Fruit fly (Drosophila melanogaster) whole organism: ENCODE data around the gene RabX6.

Experiments used
- CG8478 ChIP-seq: fragments of >200 bp; optimal IDR thresholded peaks from 2 replicates; lab custom pipeline; 2018; ENCODE audit warnings: inconsistent platforms
- Dll ChIP-seq: fragments of >200 bp; optimal IDR thresholded peaks from 2 replicates; lab custom pipeline; 2017
- EcR ChIP-seq, 2 experiments: fragments of >200 bp; optimal IDR thresholded peaks; 2 replicates each; lab custom pipeline; 2017; ENCODE audit warnings: missing biosample characterization in 2 of 2, missing genetic modification characterization in 2 of 2, missing genetic modification reagents in 2 of 2
- pan ChIP-seq: fragments of >200 bp; optimal IDR thresholded peaks from 2 replicates; lab custom pipeline; 2017
- psq ChIP-seq: fragments of >200 bp; optimal IDR thresholded peaks from 2 replicates; lab custom pipeline; 2017
- usp ChIP-seq: fragments of >200 bp; optimal IDR thresholded peaks from 2 replicates; lab custom pipeline; 2017; ENCODE audit warnings: missing biosample characterization, missing genetic modification characterization, mixed read lengths

The RabX6 gene

DNA sequence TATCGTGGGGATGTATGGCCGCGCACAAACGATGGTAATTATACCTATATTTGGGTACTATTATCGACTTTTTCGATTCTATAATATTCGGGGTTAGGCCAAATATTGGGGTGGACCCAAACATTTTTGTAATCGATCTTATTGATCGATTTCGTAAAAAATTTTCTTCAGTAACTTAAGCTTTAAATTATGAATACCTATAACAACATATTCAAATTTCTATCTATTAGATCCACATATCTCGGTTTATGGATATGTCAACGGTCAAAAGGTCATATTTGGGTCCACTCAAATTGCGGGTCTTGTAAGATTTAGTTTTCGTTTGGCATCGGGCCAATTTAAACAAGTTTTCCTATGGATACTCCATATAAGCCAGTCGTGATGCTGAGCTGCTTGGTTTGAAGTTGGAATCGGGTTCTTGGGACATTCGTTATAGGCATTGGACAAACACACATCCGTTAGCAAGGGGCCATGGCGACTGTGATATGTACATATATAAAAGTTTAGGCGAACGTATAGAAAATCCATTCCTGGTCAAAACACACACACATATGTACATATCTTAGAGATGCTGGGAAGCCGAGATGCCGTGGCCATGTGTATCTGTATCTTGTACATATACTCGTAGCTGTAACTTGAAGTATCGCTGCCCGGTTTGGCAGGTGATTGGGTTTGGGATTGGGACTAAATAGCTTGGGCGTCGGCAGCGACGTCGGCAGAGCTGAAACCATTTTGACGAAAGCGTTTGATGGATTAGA lies 10.0 kb downstream of the RabX6 start:
- TF ChIP-seq EcR (GFP tag; optimal IDR thresholded peaks at IDR 0.05; lab: Kevin White, UChicago) (no peak), psq (no peak), pan (lab: Kevin White, UChicago) (no peak), CG8478 (no peak), usp (GFP tag; lab: Kevin White, UChicago) (no peak), Dll (lab: Kevin White, UChicago) (no peak)

DNA sequence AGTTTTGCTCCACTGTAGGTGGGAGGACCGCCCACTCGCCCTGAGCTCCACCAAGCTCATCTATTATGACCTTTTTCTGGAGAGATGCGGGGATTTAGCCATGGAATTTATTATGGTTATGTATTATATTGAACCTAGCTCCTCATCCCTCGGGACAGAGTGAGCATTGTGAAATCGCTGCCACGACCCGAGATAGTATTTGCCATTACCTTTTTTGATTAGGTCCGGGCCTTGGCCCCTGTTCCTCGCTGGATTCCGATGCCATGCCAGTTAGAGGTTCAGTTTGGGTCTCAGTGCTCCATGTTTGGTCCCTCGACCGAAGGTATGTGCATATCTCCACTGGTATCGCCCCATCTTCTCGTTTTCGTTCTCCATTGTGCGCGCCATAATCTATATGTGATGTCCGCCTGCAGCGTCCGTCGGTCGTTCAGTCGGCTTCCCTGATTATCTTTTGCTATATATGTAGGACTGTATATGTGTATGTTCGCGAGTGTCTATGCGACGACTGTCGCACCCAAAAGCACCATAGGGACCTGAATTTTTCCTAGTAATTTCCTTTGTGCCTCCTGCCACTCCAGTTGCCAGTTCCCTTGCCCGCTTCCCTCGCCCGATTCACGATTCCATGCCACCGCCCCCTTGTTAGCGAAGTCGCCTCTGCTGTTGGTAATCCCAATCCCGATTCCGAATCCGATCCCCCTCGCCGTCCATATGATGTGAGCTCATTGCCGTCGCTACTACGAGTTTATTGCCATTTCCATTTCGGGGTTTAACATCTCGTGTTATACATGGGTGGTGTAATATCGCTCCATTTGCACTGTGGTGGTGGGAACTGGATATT lies 11.7 kb downstream of the RabX6 start:
- no peak for TF ChIP-seq pan (lab: Kevin White, UChicago)

DNA sequence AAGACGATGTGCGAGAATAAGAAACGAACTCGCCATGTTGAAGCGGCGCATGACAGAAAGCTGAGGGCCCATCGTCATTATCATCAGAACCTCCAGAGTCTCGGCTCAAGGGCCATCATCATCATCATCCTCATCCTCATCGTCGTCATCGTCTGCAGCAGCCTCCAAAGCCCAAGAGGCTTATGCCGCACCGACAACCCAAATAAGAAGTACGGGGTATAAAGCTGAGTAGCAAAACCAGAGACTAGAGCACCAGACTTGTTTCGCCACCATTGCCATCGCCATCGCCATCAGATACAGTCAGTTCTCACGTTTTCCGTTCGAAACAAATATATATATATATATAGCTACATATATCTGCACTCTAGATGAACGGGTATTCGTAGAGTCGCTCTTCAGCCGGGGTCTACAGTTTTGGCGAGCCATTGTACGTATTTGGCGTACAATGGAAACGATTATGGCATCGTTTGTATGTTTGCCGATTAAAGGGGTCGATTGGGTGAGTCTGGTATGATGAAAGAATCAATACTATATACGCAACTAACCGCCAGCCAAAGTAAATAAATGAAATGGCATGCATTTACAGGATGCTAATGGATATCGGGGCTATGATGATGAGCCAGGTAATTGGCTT lies 13.0 kb downstream of the RabX6 start:
- TF ChIP-seq CG8478 (no peak), EcR (GFP tag; optimal IDR thresholded peaks at IDR 0.05; lab: Kevin White, UChicago) (no peak), pan (lab: Kevin White, UChicago) (no peak), usp (GFP tag; lab: Kevin White, UChicago) (no peak)

DNA sequence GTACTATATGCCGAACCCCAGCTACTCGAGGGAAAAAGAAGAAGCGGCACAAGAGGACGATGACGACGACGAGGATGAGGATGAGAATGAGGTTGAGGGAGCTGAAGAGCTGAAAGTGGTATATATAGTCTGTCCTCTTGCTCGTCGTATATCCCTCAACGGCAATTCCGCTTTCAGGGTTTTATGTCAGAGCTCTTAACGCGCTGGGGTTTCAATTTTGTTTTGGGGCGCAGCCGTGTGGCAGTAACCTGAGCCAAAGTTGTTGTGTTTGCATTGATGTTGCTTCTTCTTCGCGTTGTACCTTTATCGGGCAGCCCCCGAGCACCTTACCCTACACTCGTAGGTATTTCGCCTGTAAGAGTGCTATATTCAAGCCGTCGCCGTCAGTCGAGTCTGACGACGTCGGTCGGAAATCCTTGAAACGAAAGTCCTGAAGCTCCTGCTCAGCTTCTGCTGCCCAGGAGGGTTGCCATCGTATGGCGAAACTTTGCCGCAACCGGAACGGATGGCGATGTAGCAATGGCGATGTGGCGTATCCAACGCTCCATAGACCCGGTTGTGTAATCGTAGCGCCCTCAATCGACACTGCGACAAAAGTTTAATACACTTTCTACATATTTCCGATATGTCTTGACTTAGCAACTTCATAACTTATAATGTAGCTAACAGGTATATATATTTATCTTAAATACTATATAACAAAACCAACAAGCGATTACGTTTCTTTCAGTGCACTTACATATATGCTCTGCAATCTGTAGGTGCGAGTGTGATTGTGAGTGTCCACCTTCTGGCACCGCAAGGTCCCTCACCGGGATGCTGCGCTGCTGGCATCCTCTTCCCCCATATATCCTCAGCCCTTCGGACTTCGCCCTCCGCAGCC lies 14.6 kb downstream of the RabX6 start:
- TF ChIP-seq EcR (GFP tag; optimal IDR thresholded peaks at IDR 0.05; lab: Kevin White, UChicago), result no peak
- no peak for TF ChIP-seq CG8478
- TF ChIP-seq pan (lab: Kevin White, UChicago), result no peak
- TF ChIP-seq Dll (lab: Kevin White, UChicago), result no peak
- no peak for TF ChIP-seq psq
- no peak for TF ChIP-seq usp (GFP tag; lab: Kevin White, UChicago)

DNA sequence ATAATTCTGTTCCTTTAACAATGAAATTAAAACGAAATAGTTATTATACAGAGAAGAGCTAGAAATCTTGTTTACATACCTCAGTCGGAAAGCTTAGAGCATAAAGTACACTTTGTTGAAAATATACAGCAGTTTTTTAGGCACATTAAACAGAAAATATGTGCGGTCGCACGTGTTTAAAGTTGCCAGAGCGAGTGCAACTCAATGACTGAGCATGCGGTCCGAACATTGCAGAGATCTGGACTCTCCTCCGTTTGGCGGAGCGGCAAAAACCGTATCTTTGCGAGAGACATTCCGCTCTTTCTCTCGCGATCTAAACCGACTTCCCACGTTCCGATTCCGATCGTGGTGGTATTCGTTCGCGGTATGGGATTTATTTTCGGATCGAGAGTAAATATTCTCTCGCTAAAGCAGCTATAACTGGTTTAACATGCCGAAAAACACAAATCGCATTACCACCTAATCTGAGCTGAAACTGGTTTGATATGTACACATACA lies 17.7 kb downstream of the RabX6 start, which contains the start of gene CG13895:
TSS of gene CG13895 (minus strand) at position 214 of the 498 bp plus-strand sequence.
- TF ChIP-seq usp (GFP tag; lab: Kevin White, UChicago), result no peak
- TF ChIP-seq CG8478, result no peak
- TF ChIP-seq Dll (lab: Kevin White, UChicago), result no peak
- TF ChIP-seq psq, result no peak
- no peak for TF ChIP-seq EcR (GFP tag; optimal IDR thresholded peaks at IDR 0.05; lab: Kevin White, UChicago)
- no peak for TF ChIP-seq pan (lab: Kevin White, UChicago)

DNA sequence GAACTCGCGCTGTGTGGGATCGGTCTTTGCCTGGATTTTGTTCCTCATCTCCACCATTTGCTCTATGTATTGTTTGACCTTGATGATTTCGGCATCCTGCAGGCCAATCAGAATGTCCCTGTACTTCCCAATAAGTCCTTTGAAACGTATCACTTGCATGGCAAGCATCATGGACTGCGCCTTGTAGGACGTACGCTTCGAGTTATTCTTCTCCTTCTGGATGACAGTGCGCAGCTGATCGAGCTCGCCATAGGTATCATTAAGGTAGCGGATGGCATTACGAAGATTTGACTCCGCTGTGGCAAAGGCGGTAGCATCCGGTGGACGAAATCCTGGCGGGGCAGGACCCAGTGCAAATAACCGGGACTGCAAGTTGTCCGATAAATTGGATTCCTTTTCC lies 19.6 kb downstream of the RabX6 start:
- TF ChIP-seq EcR (GFP tag; optimal IDR thresholded peaks at IDR 0.05; lab: Kevin White, UChicago) (no peak), pan (lab: Kevin White, UChicago) (no peak), Dll (lab: Kevin White, UChicago) (no peak), psq (no peak), usp (GFP tag; lab: Kevin White, UChicago) (no peak), CG8478 (no peak)

DNA sequence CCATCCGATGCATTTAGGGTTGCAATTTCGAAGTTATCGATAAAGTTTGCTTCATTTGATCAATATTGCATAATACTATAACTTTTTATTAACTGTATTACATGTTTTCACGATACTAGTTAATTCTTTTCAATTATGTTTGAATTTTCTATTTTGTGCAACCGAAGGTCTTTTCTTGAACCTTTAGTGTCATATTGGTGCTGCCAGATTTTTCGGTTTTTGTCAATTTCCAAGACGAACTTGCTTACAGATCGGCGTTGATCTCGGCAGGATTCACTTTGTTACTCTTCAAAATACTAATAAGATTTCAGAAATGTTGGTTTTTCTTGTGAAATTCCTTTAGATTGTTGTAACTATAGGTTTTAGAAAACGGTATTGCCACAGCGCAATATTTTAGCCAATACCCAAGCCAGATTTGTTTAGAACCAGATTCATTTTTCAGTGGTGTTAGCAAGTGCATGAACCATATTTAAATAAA lies 20.1 kb downstream of the RabX6 start, which contains the start of gene CkIIalpha-i3:
TSS of gene CkIIalpha-i3 (minus strand) at position 263 of the 478 bp plus-strand sequence.
- TF ChIP-seq pan (lab: Kevin White, UChicago), result no peak
- TF ChIP-seq CG8478, result no peak
- TF ChIP-seq psq, result no peak
- no peak for TF ChIP-seq usp (GFP tag; lab: Kevin White, UChicago)
- TF ChIP-seq Dll (lab: Kevin White, UChicago), result no peak
- TF ChIP-seq EcR (GFP tag; optimal IDR thresholded peaks at IDR 0.05; lab: Kevin White, UChicago), result no peak

DNA sequence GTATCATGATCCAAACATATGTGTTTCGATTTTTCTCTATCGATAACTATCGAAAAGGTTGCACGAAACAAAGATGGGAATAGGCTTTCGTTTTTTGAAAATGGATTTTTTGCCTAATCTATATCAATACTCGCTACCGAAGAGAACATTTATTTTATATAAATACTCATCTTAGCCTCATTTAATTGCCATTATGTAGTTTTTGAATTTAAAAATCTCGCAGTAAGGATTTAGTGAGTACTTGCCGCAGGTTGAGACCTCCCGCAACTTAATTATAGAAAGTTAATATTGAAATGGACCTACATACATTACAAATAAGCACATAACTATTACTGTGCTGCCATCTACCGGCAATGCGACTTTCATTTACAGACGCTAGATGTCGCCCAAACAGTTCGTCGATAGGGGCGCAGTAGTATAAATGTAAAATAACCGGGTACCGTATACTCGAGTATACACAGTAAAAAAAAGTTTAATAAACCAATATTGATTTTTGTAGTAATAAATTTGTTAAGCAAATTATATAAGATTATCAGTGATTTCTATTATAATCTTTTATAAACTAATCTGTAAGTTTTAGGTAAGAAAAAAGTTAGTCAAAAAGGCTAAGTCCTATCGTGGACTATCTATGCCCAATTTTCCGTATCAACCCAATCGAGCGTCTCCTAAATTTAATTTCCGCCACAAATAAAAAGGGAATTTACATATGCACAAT lies 21.7 kb downstream of the RabX6 start, which contains the start of gene CG13896:
TSS of gene CG13896 (minus strand) at position 12 of the 715 bp plus-strand sequence.
- no peak for TF ChIP-seq Dll (lab: Kevin White, UChicago)
- TF ChIP-seq pan (lab: Kevin White, UChicago), result no peak
- TF ChIP-seq usp (GFP tag; lab: Kevin White, UChicago), result no peak
- peak; percentile 1 for TF ChIP-seq CG8478
- no peak for TF ChIP-seq EcR (GFP tag; optimal IDR thresholded peaks at IDR 0.05; lab: Kevin White, UChicago)
- TF ChIP-seq psq, result no peak

DNA sequence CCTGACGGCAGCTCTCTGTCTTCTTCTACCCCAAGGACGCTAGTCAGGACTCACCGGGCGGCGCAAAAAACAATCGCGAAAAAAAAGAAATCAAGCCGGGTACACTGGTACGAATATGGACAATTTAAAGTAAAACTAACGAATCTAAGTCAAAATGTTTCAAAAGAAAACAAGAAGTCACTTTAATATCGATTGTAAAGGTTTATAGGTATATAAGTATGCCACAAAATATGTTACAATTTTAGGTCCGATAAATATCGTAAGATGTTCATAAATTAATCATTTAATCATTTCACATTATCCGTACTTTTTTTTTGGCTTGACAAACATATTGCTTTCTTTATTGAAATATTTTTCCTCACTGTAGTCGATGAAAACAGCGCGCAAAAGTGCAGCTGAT lies 25.8 kb downstream of the RabX6 start:
- TF ChIP-seq CG8478 (no peak), Dll (lab: Kevin White, UChicago) (no peak), usp (GFP tag; lab: Kevin White, UChicago) (no peak), psq (no peak), EcR (GFP tag; optimal IDR thresholded peaks at IDR 0.05; lab: Kevin White, UChicago) (no peak), pan (lab: Kevin White, UChicago) (no peak)

DNA sequence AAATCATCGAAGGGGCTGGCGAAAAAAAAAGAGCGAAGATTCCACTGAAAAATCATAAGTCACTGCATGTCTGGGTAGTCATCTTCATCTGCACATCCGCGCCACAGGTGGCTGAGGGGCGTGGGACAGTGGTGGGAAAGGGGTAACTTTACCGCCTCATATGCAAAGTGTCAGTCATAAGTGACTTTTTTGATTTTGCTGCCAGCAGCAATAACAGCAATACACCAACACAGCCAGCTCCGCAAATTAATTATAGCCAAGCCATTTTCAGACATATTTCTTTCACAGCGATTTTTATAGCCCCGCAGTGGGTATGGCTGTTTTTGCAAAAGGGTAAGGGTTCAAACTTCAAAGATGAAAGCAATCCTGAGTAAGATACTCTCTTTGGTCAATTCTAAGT lies 28.1 kb downstream of the RabX6 start:
- TF ChIP-seq usp (GFP tag; lab: Kevin White, UChicago) (no peak), CG8478 (no peak), EcR (GFP tag; optimal IDR thresholded peaks at IDR 0.05; lab: Kevin White, UChicago) (no peak)
